Worm (Caenorhabditis elegans): ENCODE results near the gene Y46E12A.2.

The Y46E12A.2 gene

ce11 chrIII:1791949-1792348 is 33.2 kb downstream of the Y46E12A.2 start:
- no peak for TF ChIP-seq T26A5.8 (tag; optimal IDR thresholded peaks at IDR 0.05)

ce11 chrIII:1793416-1793815 is 34.7 kb downstream of the Y46E12A.2 start:
- TF ChIP-seq madf-3 (GFP tag; IDR thresholded peaks at IDR 0.05) (no peak), F52B5.7 (tag; optimal IDR thresholded peaks at IDR 0.05) (no peak), rpc-1 (optimal IDR thresholded peaks at IDR 0.05) (no peak), rpc-1 (tag; optimal IDR thresholded peaks at IDR 0.05) (no peak), rcor-1 (GFP tag; IDR thresholded peaks at IDR 0.05) (no peak), egl-44 (GFP tag; IDR thresholded peaks at IDR 0.05) (no peak), ceh-27 (GFP tag; optimal IDR thresholded peaks at IDR 0.05) (no peak), madf-10 (tag; optimal IDR thresholded peaks at IDR 0.05) (no peak), F22D6.2 (tag; optimal IDR thresholded peaks at IDR 0.05) (no peak), ztf-18 (tag; optimal IDR thresholded peaks at IDR 0.05) (no peak), mxl-1 (tag; optimal IDR thresholded peaks at IDR 0.05) (no peak), let-607 (tag; optimal IDR thresholded peaks at IDR 0.05) (no peak), B0019.2 (GFP tag; conservative IDR thresholded peaks at IDR 0.05) (no peak), lin-40 (tag; optimal IDR thresholded peaks at IDR 0.05) (no peak), nhr-120 (GFP tag; IDR thresholded peaks at IDR 0.05) (no peak), Y53F4B.3 (GFP tag; IDR thresholded peaks at IDR 0.05) (no peak)

ce11 chrIII:1794100-1794499 is 35.4 kb downstream of the Y46E12A.2 start:
- TF ChIP-seq mel-28 (tag; optimal IDR thresholded peaks at IDR 0.05; ENCODE audit: borderline replicate concordance) (no peak), cebp-2 (GFP tag; IDR thresholded peaks at IDR 0.05) (no peak), tbx-9 (tag; optimal IDR thresholded peaks at IDR 0.05; ENCODE audit: borderline replicate concordance) (no peak), ceh-27 (GFP tag; optimal IDR thresholded peaks at IDR 0.05) (no peak), efl-1 (GFP tag; optimal IDR thresholded peaks at IDR 0.05) (no peak), rec-8 (tag; optimal IDR thresholded peaks at IDR 0.05) (no peak), ccch-3 (GFP tag; optimal IDR thresholded peaks at IDR 0.05) (no peak)

- TF ChIP-seq tlf-1 (GFP tag; optimal IDR thresholded peaks at IDR 0.05) (no peak), zfh-2 (GFP tag; conservative IDR thresholded peaks at IDR 0.05) (peak; percentile 69)
These were observed 40.7 kb downstream of the Y46E12A.2 start for ce11 chrIII:1799407-1799806.

- TF ChIP-seq zfh-2 (GFP tag; conservative IDR thresholded peaks at IDR 0.05) (peak; percentile 93), ztf-28 (GFP tag; IDR thresholded peaks at IDR 0.05) (no peak), F49E8.2 (tag; optimal IDR thresholded peaks at IDR 0.05; ENCODE audit: insufficient read depth) (no peak), egrh-3 (GFP tag; IDR thresholded peaks at IDR 0.05) (peak; percentile 58; the same call in 1 of the 2 replicates)
These were observed 44.3 kb downstream of the Y46E12A.2 start for ce11 chrIII:1803000-1803399.

ce11 chrIII:1804477-1804876 is 45.7 kb downstream of the Y46E12A.2 start:
- TF ChIP-seq egl-18 (GFP tag; IDR thresholded peaks at IDR 0.05) = no peak
- TF ChIP-seq madf-10 (tag; optimal IDR thresholded peaks at IDR 0.05) = no peak
- no peak for TF ChIP-seq die-1 (tag; optimal IDR thresholded peaks at IDR 0.05)
- TF ChIP-seq T26A5.8 (tag; optimal IDR thresholded peaks at IDR 0.05) = no peak
- peak; percentile 80 for TF ChIP-seq egrh-3 (GFP tag; IDR thresholded peaks at IDR 0.05)
- no peak for TF ChIP-seq ztf-25 (GFP tag; IDR thresholded peaks at IDR 0.05)
- peak; percentile 59 for TF ChIP-seq zfh-2 (GFP tag; conservative IDR thresholded peaks at IDR 0.05)
- no peak for TF ChIP-seq snpc-1.1 (tag; optimal IDR thresholded peaks at IDR 0.05; ENCODE audit: insufficient read depth)
- 0 out of 2 replicates have a peak, but pooled peaks have one; percentile 24 for TF ChIP-seq aptf-2 (GFP tag; conservative IDR thresholded peaks at IDR 0.05)
- no peak for TF ChIP-seq dpl-1 (GFP tag; optimal IDR thresholded peaks at IDR 0.05)

Measured in whole organism, young adult.